Fruit fly (Drosophila melanogaster) whole organism, embryonic: ENCODE data around the gene Ugt35D1.
A peak's percentile ranks its signal among the peaks of the same experiment; 100 is the strongest.

Experiments used
- Asciz ChIP-seq: fragments of 200-800 bp; sonication (Bioruptor generic); optimal IDR thresholded peaks from 2 replicates; lab custom pipeline; 2017; ENCODE audit warnings: missing biosample characterization, mild to moderate bottlenecking, missing genetic modification characterization, missing genetic modification reagents
- BEAF-32 ChIP-seq: fragments of 200-800 bp; sonication (Bioruptor generic); optimal IDR thresholded peaks from 3 replicates; lab custom pipeline; 2017; ENCODE audit warnings: missing biosample characterization, missing genetic modification characterization, mild to moderate bottlenecking, moderate library complexity, missing genetic modification reagents
- Bdp1 ChIP-seq: fragments of 200-800 bp; sonication (Bioruptor generic); optimal IDR thresholded peaks from 3 replicates; lab custom pipeline; 2016; ENCODE audit warnings: missing biosample characterization, missing genetic modification characterization
- CG11247 ChIP-seq: fragments of 200-800 bp; sonication (Bioruptor generic); IDR thresholded peaks from 2 replicates; pipeline ENCODE4 v1.3.6; 2022; ENCODE audit warnings: missing biosample characterization, missing genetic modification characterization
- CG12236 ChIP-seq: fragments of 200-800 bp; sonication (Bioruptor generic); optimal IDR thresholded peaks from 2 replicates; lab custom pipeline; 2016; ENCODE audit warnings: missing biosample characterization, missing genetic modification characterization
- CG12942 ChIP-seq: fragments of 200-800 bp; sonication (Bioruptor generic); optimal IDR thresholded peaks from 3 replicates; lab custom pipeline; 2016; ENCODE audit warnings: missing biosample characterization, missing genetic modification characterization
- CG13287 ChIP-seq: fragments of 200-800 bp; sonication (Bioruptor generic); IDR thresholded peaks from 2 replicates; pipeline ENCODE4 v1.3.6; 2022; ENCODE audit warnings: missing biosample characterization, missing genetic modification characterization; ENCODE audit not compliant: partially characterized antibody
- CG1529 ChIP-seq: fragments of 200-800 bp; sonication (Bioruptor generic); optimal IDR thresholded peaks from 3 replicates; lab custom pipeline; 2018; ENCODE audit warnings: missing biosample characterization, missing genetic modification characterization
- CG16863 ChIP-seq: fragments of 200-800 bp; sonication (Bioruptor generic); optimal IDR thresholded peaks from 3 replicates; lab custom pipeline; 2016; ENCODE audit warnings: missing biosample characterization, missing genetic modification characterization
- CG17186 ChIP-seq: fragments of 200-800 bp; sonication (Bioruptor generic); optimal IDR thresholded peaks from 3 replicates; lab custom pipeline; 2017; ENCODE audit warnings: missing biosample characterization, missing genetic modification reagents, missing genetic modification characterization
- CG17328 ChIP-seq: fragments of 200-800 bp; sonication (Bioruptor generic); IDR thresholded peaks from 2 replicates; pipeline ENCODE4 v1.3.6; 2022; ENCODE audit warnings: missing biosample characterization, missing genetic modification characterization
- CG18262 ChIP-seq: fragments of 200-800 bp; optimal IDR thresholded peaks from 3 replicates; lab custom pipeline; 2019; ENCODE audit warnings: missing biosample characterization, mild to moderate bottlenecking, missing genetic modification characterization, moderate library complexity
- CG30020 ChIP-seq: fragments of 200-800 bp; optimal IDR thresholded peaks from 2 replicates; lab custom pipeline; 2019; ENCODE audit warnings: missing biosample characterization, mild to moderate bottlenecking, missing genetic modification characterization, moderate library complexity
- CG3281 ChIP-seq: fragments of 200-800 bp; sonication (Bioruptor generic); optimal IDR thresholded peaks from 3 replicates; lab custom pipeline; 2017; ENCODE audit warnings: missing biosample characterization, mild to moderate bottlenecking, missing genetic modification characterization
- CG42726 ChIP-seq: fragments of 200-800 bp; sonication (Bioruptor generic); IDR thresholded peaks from 2 replicates; pipeline ENCODE4 v1.3.6; 2022; ENCODE audit warnings: missing biosample characterization, missing genetic modification characterization; ENCODE audit not compliant: partially characterized antibody
- CG4360 ChIP-seq: fragments of 200-800 bp; sonication (Bioruptor generic); IDR thresholded peaks from 2 replicates; pipeline ENCODE4 v1.3.6; 2022; ENCODE audit warnings: missing biosample characterization, missing genetic modification characterization
- CG4730 ChIP-seq: fragments of 200-800 bp; sonication (Bioruptor generic); IDR thresholded peaks from 2 replicates; pipeline ENCODE4 v1.3.6; 2022; ENCODE audit warnings: missing biosample characterization, missing genetic modification characterization
- CG5245 ChIP-seq: fragments of 200-800 bp; sonication (Bioruptor generic); optimal IDR thresholded peaks from 3 replicates; lab custom pipeline; 2016; ENCODE audit warnings: missing biosample characterization, missing genetic modification characterization
- CG6683 ChIP-seq: fragments of 200-800 bp; sonication (Bioruptor generic); optimal IDR thresholded peaks from 2 replicates; lab custom pipeline; 2017; ENCODE audit warnings: missing biosample characterization, mild to moderate bottlenecking, missing genetic modification characterization, missing genetic modification reagents
- CG7745 ChIP-seq: fragments of 200-800 bp; sonication (Bioruptor generic); optimal IDR thresholded peaks from 2 replicates; lab custom pipeline; 2018; ENCODE audit warnings: missing biosample characterization, mild to moderate bottlenecking, missing genetic modification characterization, moderate library complexity
- CG8281 ChIP-seq: fragments of 200-800 bp; sonication (Bioruptor generic); optimal IDR thresholded peaks from 2 replicates; lab custom pipeline; 2018; ENCODE audit warnings: missing biosample characterization, mild to moderate bottlenecking, missing genetic modification characterization, moderate library complexity
- CG9797 ChIP-seq: fragments of 200-800 bp; sonication (Bioruptor generic); optimal IDR thresholded peaks from 3 replicates; lab custom pipeline; 2018; ENCODE audit warnings: missing biosample characterization, mild to moderate bottlenecking, missing genetic modification characterization
- CG9876 ChIP-seq: fragments of 200-800 bp; sonication (Bioruptor generic); optimal IDR thresholded peaks from 2 replicates; lab custom pipeline; 2016; ENCODE audit warnings: missing biosample characterization, missing genetic modification characterization
- CHES-1-like ChIP-seq: fragments of 200-800 bp; sonication (Bioruptor generic); optimal IDR thresholded peaks from 2 replicates; lab custom pipeline; 2016; ENCODE audit warnings: missing biosample characterization, missing genetic modification characterization
- Camta ChIP-seq: fragments of 200-800 bp; sonication (Bioruptor generic); optimal IDR thresholded peaks from 2 replicates; lab custom pipeline; 2016; ENCODE audit warnings: missing biosample characterization, missing genetic modification characterization
- D ChIP-seq, 2 experiments: fragments of 200-800 bp in 1 of 2; fragments of >200 bp in 1 of 2; sonication (Bioruptor generic) in 1 of 2; optimal IDR thresholded peaks; 2 replicates in 1 of 2; 3 replicates in 1 of 2; lab custom pipeline; 2017; ENCODE audit warnings: mild to moderate bottlenecking in 1 of 2, missing biosample characterization in 1 of 2, missing genetic modification characterization in 1 of 2, missing genetic modification reagents in 1 of 2
- D19A ChIP-seq: fragments of 200-800 bp; optimal IDR thresholded peaks from 3 replicates; lab custom pipeline; 2019; ENCODE audit warnings: missing biosample characterization, mild to moderate bottlenecking, missing genetic modification characterization, moderate library complexity
- Dp ChIP-seq: fragments of 200-800 bp; sonication (Bioruptor generic); optimal IDR thresholded peaks from 2 replicates; lab custom pipeline; 2018; ENCODE audit warnings: missing biosample characterization, mild to moderate bottlenecking, missing genetic modification characterization, moderate library complexity
- HmgZ ChIP-seq: fragments of 200-800 bp; sonication (Bioruptor generic); optimal IDR thresholded peaks from 2 replicates; lab custom pipeline; 2018; ENCODE audit warnings: missing biosample characterization, mild to moderate bottlenecking, missing genetic modification characterization
- MBD-R2 ChIP-seq: fragments of 200-800 bp; sonication (Bioruptor generic); IDR thresholded peaks from 2 replicates; pipeline ENCODE4 v1.3.6; 2022; ENCODE audit warnings: missing biosample characterization, missing genetic modification characterization
- Nf-YB ChIP-seq: fragments of 200-800 bp; sonication (Bioruptor generic); optimal IDR thresholded peaks from 3 replicates; lab custom pipeline; 2019; ENCODE audit warnings: missing biosample characterization, mild to moderate bottlenecking, missing genetic modification characterization, moderate library complexity
- TFAM ChIP-seq: fragments of 200-800 bp; sonication (Bioruptor generic); optimal IDR thresholded peaks from 2 replicates; lab custom pipeline; 2017; ENCODE audit warnings: missing biosample characterization, missing genetic modification characterization, inconsistent platforms
- chinmo ChIP-seq: fragments of 200-800 bp; sonication (Bioruptor generic); IDR thresholded peaks from 4 replicates; pipeline ENCODE4 v1.3.6; 2022; ENCODE audit warnings: missing biosample characterization, missing genetic modification characterization; ENCODE audit not compliant: partially characterized antibody
- crp ChIP-seq, 2 experiments: fragments of 200-800 bp; sonication (Bioruptor generic); optimal IDR thresholded peaks; 2 replicates in 1 of 2; 3 replicates in 1 of 2; lab custom pipeline; 2017; ENCODE audit warnings: missing biosample characterization in 2 of 2, missing genetic modification characterization in 2 of 2, mild to moderate bottlenecking in 1 of 2, moderate library complexity in 1 of 2
- dmrt11E ChIP-seq: fragments of 200-800 bp; sonication (Bioruptor generic); optimal IDR thresholded peaks from 3 replicates; lab custom pipeline; 2018; ENCODE audit warnings: missing biosample characterization, mild to moderate bottlenecking, missing genetic modification characterization, moderate library complexity
- gce ChIP-seq: fragments of 200-800 bp; sonication (Bioruptor generic); IDR thresholded peaks from 3 replicates; pipeline ENCODE4 v1.3.6; 2022; ENCODE audit warnings: missing biosample characterization, missing genetic modification characterization
- insv ChIP-seq, 2 experiments: fragments of 200-800 bp; sonication (Bioruptor generic); optimal IDR thresholded peaks; 3 replicates each; lab custom pipeline; 2016 to 2018; ENCODE audit warnings: missing biosample characterization in 2 of 2, missing genetic modification characterization in 2 of 2
- kah ChIP-seq: fragments of 200-800 bp; sonication (Bioruptor generic); optimal IDR thresholded peaks from 2 replicates; lab custom pipeline; 2018; ENCODE audit warnings: missing biosample characterization, mild to moderate bottlenecking, missing genetic modification characterization
- knrl ChIP-seq: fragments of 200-800 bp; sonication (Bioruptor generic); IDR thresholded peaks from 3 replicates; pipeline ENCODE4 v1.3.6; 2022; ENCODE audit warnings: missing biosample characterization, missing genetic modification characterization; ENCODE audit not compliant: partially characterized antibody
- nom ChIP-seq: fragments of 200-800 bp; sonication (Bioruptor generic); optimal IDR thresholded peaks from 2 replicates; lab custom pipeline; 2017; ENCODE audit warnings: missing biosample characterization, missing genetic modification characterization, mild to moderate bottlenecking, moderate library complexity, missing genetic modification reagents
- org-1 ChIP-seq: fragments of 200-800 bp; sonication (Bioruptor generic); optimal IDR thresholded peaks from 2 replicates; lab custom pipeline; 2017; ENCODE audit warnings: missing biosample characterization, missing genetic modification characterization
- ranshi ChIP-seq: fragments of 200-800 bp; sonication (Bioruptor generic); IDR thresholded peaks from 2 replicates; pipeline ENCODE4 v1.3.6; 2022; ENCODE audit warnings: missing biosample characterization, missing genetic modification characterization
- scrt ChIP-seq: fragments of 200-800 bp; sonication (Bioruptor generic); optimal IDR thresholded peaks from 2 replicates; lab custom pipeline; 2018; ENCODE audit warnings: missing biosample characterization, mild to moderate bottlenecking, missing genetic modification characterization, moderate library complexity
- shn ChIP-seq: fragments of 200-800 bp; sonication (Bioruptor generic); optimal IDR thresholded peaks from 3 replicates; lab custom pipeline; 2016; ENCODE audit warnings: missing biosample characterization, missing genetic modification characterization
- ssp ChIP-seq: fragments of 200-800 bp; sonication (Bioruptor generic); IDR thresholded peaks from 2 replicates; pipeline ENCODE4 v1.3.6; 2022; ENCODE audit warnings: missing biosample characterization, missing genetic modification characterization
- stc ChIP-seq: fragments of 200-800 bp; sonication (Bioruptor generic); IDR thresholded peaks from 2 replicates; pipeline ENCODE4 v1.3.6; 2022; ENCODE audit warnings: missing biosample characterization, missing genetic modification characterization
- zfh1 ChIP-seq: fragments of 200-800 bp; sonication (Bioruptor generic); IDR thresholded peaks from 3 replicates; pipeline ENCODE4 v1.3.6; 2022; ENCODE audit warnings: missing biosample characterization, missing genetic modification characterization

Gene Ugt35D1

dm6 chr3R:31395222-31395831 is at the start of gene Ugt35D1, which contains the start of gene Gcn2 (continued):
- peak; percentile 74; the same call in 2 of the 3 replicates for TF ChIP-seq zfh1 (GFP tag; lab: Robert Waterston, UW)
- TF ChIP-seq ranshi (GFP tag; lab: Robert Waterston, UW) = peak; percentile 46; the same call in 1 of the 2 replicates
- TF ChIP-seq Dp (GFP tag; lab: Kevin White, UChicago) = peak; percentile 94
- peak; percentile 55; the same call in 2 of the 3 replicates for TF ChIP-seq knrl (GFP tag; lab: Robert Waterston, UW)
- TF ChIP-seq CG12236 (GFP tag; lab: Kevin White, UChicago) = peak; percentile 25
- peak; percentile 86 for TF ChIP-seq CG7745 (tag; lab: Kevin White, UChicago)
- TF ChIP-seq CG13287 (GFP tag; lab: Robert Waterston, UW) = peak; percentile 85
- 0 out of 4 replicates have a peak, but pooled peaks have one; percentile 55 for TF ChIP-seq chinmo
- TF ChIP-seq CG17186 = peak; percentile 28
- peak; percentile 10 for TF ChIP-seq HmgZ
- TF ChIP-seq CG3281 (GFP tag; lab: Kevin White, UChicago) = no peak
- peak; percentile 53 for TF ChIP-seq scrt (GFP tag; lab: Kevin White, UChicago)
- TF ChIP-seq TFAM (GFP tag; lab: Kevin White, UChicago) = peak; percentile 25
- peak; percentile 7 for TF ChIP-seq CHES-1-like (GFP tag; lab: Kevin White, UChicago)
- peak; percentile 60; the same call in 1 of the 2 replicates for TF ChIP-seq stc (GFP tag; lab: Robert Waterston, UW)
- peak; percentile 44 for TF ChIP-seq Bdp1 (GFP tag; lab: Kevin White, UChicago)
- TF ChIP-seq CG42726 (GFP tag; lab: Robert Waterston, UW) = 0 out of 2 replicates have a peak, but pooled peaks have one; percentile 20
- peak; percentile 18 for TF ChIP-seq CG12942
- peak; percentile 61 for TF ChIP-seq CG4360
- no peak for TF ChIP-seq CG8281 (tag; lab: Kevin White, UChicago)
- no peak for TF ChIP-seq CG30020 (tag; lab: Kevin White, UChicago)
- peak; percentile 77; the same call in 2 of the 3 replicates for TF ChIP-seq gce (GFP tag; lab: Robert Waterston, UW)
- peak; percentile 2 for TF ChIP-seq CG6683 (GFP tag; lab: Kevin White, UChicago)
- peak; percentile 63 for TF ChIP-seq CG1529 (GFP tag; lab: Kevin White, UChicago)
- no peak for TF ChIP-seq ssp (GFP tag; lab: Robert Waterston, UW)
- peak; percentile 7 for TF ChIP-seq Nf-YB (GFP tag; lab: Kevin White, UChicago)
- 0 out of 2 replicates have a peak, but pooled peaks have one; percentile 25 for TF ChIP-seq CG17328 (GFP tag; lab: Robert Waterston, UW)
- TF ChIP-seq org-1 (GFP tag; lab: Kevin White, UChicago) = peak; percentile 45
- TF ChIP-seq CG9876 (GFP tag; lab: Kevin White, UChicago) = peak; percentile 0
- peak; percentile 71 for TF ChIP-seq BEAF-32 (GFP tag; lab: Kevin White, UChicago)
- TF ChIP-seq kah (GFP tag; lab: Kevin White, UChicago) = peak; percentile 17
- TF ChIP-seq CG5245 (GFP tag; lab: Kevin White, UChicago) = peak; percentile 31
- peak; percentile 40 for TF ChIP-seq CG18262
- TF ChIP-seq CG11247 (GFP tag; lab: Robert Waterston, UW) = peak; percentile 38; the same call in 1 of the 2 replicates
- no peak for TF ChIP-seq shn (GFP tag; lab: Kevin White, UChicago)
- TF ChIP-seq D19A (tag; lab: Kevin White, UChicago) = no peak
- peak; percentile 84 for TF ChIP-seq Asciz
- peak; percentile 34; the same call in 1 of the 2 replicates for TF ChIP-seq MBD-R2
- TF ChIP-seq insv (GFP tag; optimal IDR thresholded peaks at IDR 0.05; lab: Kevin White, UChicago) = peak in 1 of 2 experiments; percentile 3
- no peak for TF ChIP-seq nom (GFP tag; lab: Kevin White, UChicago)
- TF ChIP-seq CG4730 (GFP tag; lab: Robert Waterston, UW) = no peak
- peak in 1 of 2 experiments; percentile 15 for TF ChIP-seq crp (GFP tag; optimal IDR thresholded peaks at IDR 0.05; lab: Kevin White, UChicago)
- peak; percentile 66 for TF ChIP-seq Camta
- TF ChIP-seq dmrt11E (tag; lab: Kevin White, UChicago) = peak; percentile 67
- TF ChIP-seq CG9797 (GFP tag; lab: Kevin White, UChicago) = peak; percentile 0
- no peak for TF ChIP-seq D (optimal IDR thresholded peaks at IDR 0.05; lab: Kevin White, UChicago)
- peak; percentile 63 for TF ChIP-seq D (GFP tag; optimal IDR thresholded peaks at IDR 0.05; lab: Kevin White, UChicago)
- peak; percentile 51 for TF ChIP-seq CG16863 (GFP tag; lab: Kevin White, UChicago)
